Fruit fly (Drosophila melanogaster) whole organism, embryonic: ENCODE measurements around the gene ClpP.

Experiments
- Asciz ChIP-seq: fragments of 200-800 bp; sonication (Bioruptor generic); optimal IDR thresholded peaks from 2 replicates; lab custom pipeline; 2017; ENCODE audit warnings: missing biosample characterization, mild to moderate bottlenecking, missing genetic modification characterization, missing genetic modification reagents
- Bteb2 ChIP-seq: fragments of 200-800 bp; sonication (Bioruptor generic); optimal IDR thresholded peaks from 2 replicates; lab custom pipeline; 2016; ENCODE audit warnings: missing biosample characterization, missing genetic modification characterization
- CG10431 ChIP-seq: fragments of 200-800 bp; sonication (Bioruptor generic); optimal IDR thresholded peaks from 3 replicates; lab custom pipeline; 2018; ENCODE audit warnings: missing biosample characterization, mild to moderate bottlenecking, missing genetic modification characterization
- CG10462 ChIP-seq: fragments of 200-800 bp; sonication (Bioruptor generic); optimal IDR thresholded peaks from 2 replicates; lab custom pipeline; 2016; ENCODE audit warnings: missing biosample characterization, missing genetic modification characterization
- CG11398 ChIP-seq: fragments of 200-800 bp; sonication (Bioruptor generic); optimal IDR thresholded peaks from 2 replicates; lab custom pipeline; 2016; ENCODE audit warnings: missing biosample characterization, missing genetic modification characterization
- CG12236 ChIP-seq: fragments of 200-800 bp; sonication (Bioruptor generic); optimal IDR thresholded peaks from 2 replicates; lab custom pipeline; 2016; ENCODE audit warnings: missing biosample characterization, missing genetic modification characterization
- CG13296 ChIP-seq: fragments of 200-800 bp; sonication (Bioruptor generic); optimal IDR thresholded peaks from 3 replicates; lab custom pipeline; 2018; ENCODE audit warnings: missing biosample characterization, mild to moderate bottlenecking, missing genetic modification characterization
- CG14050 ChIP-seq: fragments of 200-800 bp; sonication (Bioruptor generic); IDR thresholded peaks from 3 replicates; pipeline ENCODE4 v1.3.6; 2022; ENCODE audit warnings: missing biosample characterization, missing genetic modification characterization
- CG15269 ChIP-seq: fragments of 200-800 bp; sonication (Bioruptor generic); optimal IDR thresholded peaks from 2 replicates; lab custom pipeline; 2018; ENCODE audit warnings: missing biosample characterization, mild to moderate bottlenecking, missing genetic modification characterization, moderate library complexity
- CG15479 ChIP-seq: fragments of 200-800 bp; sonication (Bioruptor generic); optimal IDR thresholded peaks from 3 replicates; lab custom pipeline; 2019; ENCODE audit warnings: missing biosample characterization, mild to moderate bottlenecking, missing genetic modification characterization, moderate library complexity
- CG15696 ChIP-seq: fragments of 200-800 bp; sonication (Bioruptor generic); optimal IDR thresholded peaks from 2 replicates; lab custom pipeline; 2019; ENCODE audit warnings: missing biosample characterization, mild to moderate bottlenecking, missing genetic modification characterization, moderate library complexity
- CG1602 ChIP-seq: fragments of 200-800 bp; sonication (Bioruptor generic); optimal IDR thresholded peaks from 3 replicates; lab custom pipeline; 2016; ENCODE audit warnings: missing biosample characterization, missing genetic modification characterization
- CG17359 ChIP-seq: fragments of 200-800 bp; sonication (Bioruptor generic); optimal IDR thresholded peaks from 3 replicates; lab custom pipeline; 2018; ENCODE audit warnings: missing biosample characterization, mild to moderate bottlenecking, missing genetic modification characterization, moderate library complexity
- CG17612 ChIP-seq: fragments of 200-800 bp; sonication (Bioruptor generic); IDR thresholded peaks from 2 replicates; pipeline ENCODE4 v1.3.6; 2022; ENCODE audit warnings: missing biosample characterization, missing genetic modification characterization
- CG17829 ChIP-seq: fragments of 200-800 bp; optimal IDR thresholded peaks from 2 replicates; lab custom pipeline; 2019; ENCODE audit warnings: missing biosample characterization, mild to moderate bottlenecking, missing genetic modification characterization, moderate library complexity
- CG17912 ChIP-seq: fragments of 200-800 bp; sonication (Bioruptor generic); optimal IDR thresholded peaks from 2 replicates; lab custom pipeline; 2018; ENCODE audit warnings: missing biosample characterization, mild to moderate bottlenecking, missing genetic modification characterization
- CG18262 ChIP-seq: fragments of 200-800 bp; optimal IDR thresholded peaks from 3 replicates; lab custom pipeline; 2019; ENCODE audit warnings: missing biosample characterization, mild to moderate bottlenecking, missing genetic modification characterization, moderate library complexity
- CG18619 ChIP-seq: fragments of 200-800 bp; sonication (Bioruptor generic); optimal IDR thresholded peaks from 3 replicates; lab custom pipeline; 2017; ENCODE audit warnings: missing biosample characterization, mild to moderate bottlenecking, missing genetic modification characterization
- CG2712 ChIP-seq: fragments of 200-800 bp; optimal IDR thresholded peaks from 3 replicates; lab custom pipeline; 2019; ENCODE audit warnings: missing biosample characterization, mild to moderate bottlenecking, missing genetic modification characterization, moderate library complexity
- CG30020 ChIP-seq: fragments of 200-800 bp; optimal IDR thresholded peaks from 2 replicates; lab custom pipeline; 2019; ENCODE audit warnings: missing biosample characterization, mild to moderate bottlenecking, missing genetic modification characterization, moderate library complexity
- CG31224 ChIP-seq: fragments of 200-800 bp; sonication (Bioruptor generic); IDR thresholded peaks from 2 replicates; pipeline ENCODE4 v1.3.6; 2022; ENCODE audit warnings: missing biosample characterization, missing genetic modification characterization
- CG33213 ChIP-seq: fragments of 200-800 bp; sonication (Bioruptor generic); optimal IDR thresholded peaks from 3 replicates; lab custom pipeline; 2016; ENCODE audit warnings: missing biosample characterization, missing genetic modification characterization
- CG4854 ChIP-seq: fragments of 200-800 bp; sonication (Bioruptor generic); optimal IDR thresholded peaks from 2 replicates; lab custom pipeline; 2016; ENCODE audit warnings: missing biosample characterization, missing genetic modification characterization, inconsistent platforms
- CG5245 ChIP-seq: fragments of 200-800 bp; sonication (Bioruptor generic); optimal IDR thresholded peaks from 3 replicates; lab custom pipeline; 2016; ENCODE audit warnings: missing biosample characterization, missing genetic modification characterization
- CG6689 ChIP-seq: fragments of 200-800 bp; sonication (Bioruptor generic); IDR thresholded peaks from 2 replicates; pipeline ENCODE4 v1.3.6; 2022; ENCODE audit warnings: missing biosample characterization, missing genetic modification characterization
- CG7745 ChIP-seq: fragments of 200-800 bp; sonication (Bioruptor generic); optimal IDR thresholded peaks from 2 replicates; lab custom pipeline; 2018; ENCODE audit warnings: missing biosample characterization, mild to moderate bottlenecking, missing genetic modification characterization, moderate library complexity
- CG7987 ChIP-seq: fragments of 200-800 bp; sonication (Bioruptor generic); optimal IDR thresholded peaks from 2 replicates; lab custom pipeline; 2018; ENCODE audit warnings: missing biosample characterization, mild to moderate bottlenecking, missing genetic modification characterization, moderate library complexity
- CG8765 ChIP-seq: fragments of 200-800 bp; sonication (Bioruptor generic); IDR thresholded peaks from 2 replicates; pipeline ENCODE4 v1.3.6; 2022; ENCODE audit warnings: missing biosample characterization, missing genetic modification characterization
- CG9609 ChIP-seq: fragments of 200-800 bp; sonication (Bioruptor generic); optimal IDR thresholded peaks from 3 replicates; lab custom pipeline; 2016; ENCODE audit warnings: missing biosample characterization, missing genetic modification characterization
- Camta ChIP-seq: fragments of 200-800 bp; sonication (Bioruptor generic); optimal IDR thresholded peaks from 2 replicates; lab custom pipeline; 2016; ENCODE audit warnings: missing biosample characterization, missing genetic modification characterization
- D ChIP-seq, 2 experiments: fragments of 200-800 bp in 1 of 2; fragments of >200 bp in 1 of 2; sonication (Bioruptor generic) in 1 of 2; optimal IDR thresholded peaks; 2 replicates in 1 of 2; 3 replicates in 1 of 2; lab custom pipeline; 2017; ENCODE audit warnings: mild to moderate bottlenecking in 1 of 2, missing biosample characterization in 1 of 2, missing genetic modification characterization in 1 of 2, missing genetic modification reagents in 1 of 2
- Elba2 ChIP-seq: fragments of 200-800 bp; sonication (Bioruptor generic); optimal IDR thresholded peaks from 3 replicates; lab custom pipeline; 2016; ENCODE audit warnings: missing biosample characterization, missing genetic modification characterization
- HmgD ChIP-seq: fragments of 200-800 bp; sonication (Bioruptor generic); optimal IDR thresholded peaks from 3 replicates; lab custom pipeline; 2016; ENCODE audit warnings: missing biosample characterization, missing genetic modification characterization
- Hsf ChIP-seq: fragments of 200-800 bp; sonication (Bioruptor generic); optimal IDR thresholded peaks from 3 replicates; lab custom pipeline; 2016; ENCODE audit warnings: missing biosample characterization, missing genetic modification characterization
- MTF-1 ChIP-seq: fragments of 200-800 bp; sonication (Bioruptor generic); optimal IDR thresholded peaks from 2 replicates; lab custom pipeline; 2018; ENCODE audit warnings: missing biosample characterization, mild to moderate bottlenecking, missing genetic modification characterization, borderline replicate concordance
- Meics ChIP-seq: fragments of 200-800 bp; sonication (Bioruptor generic); optimal IDR thresholded peaks from 2 replicates; lab custom pipeline; 2017; ENCODE audit warnings: missing biosample characterization, mild to moderate bottlenecking, missing genetic modification characterization
- NfI ChIP-seq: fragments of 200-800 bp; sonication (Bioruptor generic); optimal IDR thresholded peaks from 3 replicates; lab custom pipeline; 2018; ENCODE audit warnings: missing biosample characterization, mild to moderate bottlenecking, missing genetic modification characterization, moderate library complexity
- Rfx ChIP-seq: fragments of 200-800 bp; sonication (Bioruptor generic); IDR thresholded peaks from 2 replicates; pipeline ENCODE4 v1.3.6; 2022; ENCODE audit warnings: missing biosample characterization, missing genetic modification characterization
- Stat92E ChIP-seq, 3 experiments: fragments of >200 bp in 2 of 3; fragments of 200-800 bp in 1 of 3; sonication (Bioruptor generic) in 1 of 3; optimal IDR thresholded peaks; 2 replicates each; lab custom pipeline; 2017 to 2019; ENCODE audit warnings: missing biosample characterization in 3 of 3, missing genetic modification characterization in 3 of 3, mild to moderate bottlenecking in 1 of 3, moderate library complexity in 1 of 3
- al ChIP-seq: fragments of 200-800 bp; sonication (Bioruptor generic); IDR thresholded peaks from 2 replicates; pipeline ENCODE4 v1.3.6; 2022; ENCODE audit warnings: missing biosample characterization, missing genetic modification characterization
- chm ChIP-seq: fragments of 200-800 bp; sonication (Bioruptor generic); IDR thresholded peaks from 2 replicates; pipeline ENCODE4 v1.3.6; 2022; ENCODE audit warnings: missing biosample characterization, missing genetic modification characterization
- ftz-f1 ChIP-seq: fragments of 200-800 bp; sonication (Bioruptor generic); optimal IDR thresholded peaks from 2 replicates; lab custom pipeline; 2016; ENCODE audit warnings: missing biosample characterization, missing genetic modification characterization
- ham ChIP-seq: fragments of 200-800 bp; sonication (Bioruptor generic); IDR thresholded peaks from 2 replicates; pipeline ENCODE4 v1.3.6; 2022; ENCODE audit warnings: missing biosample characterization, missing genetic modification characterization
- hkb ChIP-seq, 2 experiments: fragments of 200-800 bp in 1 of 2; fragments of >200 bp in 1 of 2; sonication (Bioruptor generic) in 1 of 2; IDR thresholded peaks in 1 of 2; optimal IDR thresholded peaks in 1 of 2; 2 replicates each; pipeline versions ENCODE4 v1.3.6 to Lab custom; 2017 to 2022; ENCODE audit warnings: missing biosample characterization in 1 of 2, missing genetic modification characterization in 1 of 2
- kah ChIP-seq: fragments of 200-800 bp; sonication (Bioruptor generic); optimal IDR thresholded peaks from 2 replicates; lab custom pipeline; 2018; ENCODE audit warnings: missing biosample characterization, mild to moderate bottlenecking, missing genetic modification characterization
- maf-S ChIP-seq: fragments of 200-800 bp; sonication (Bioruptor generic); optimal IDR thresholded peaks from 2 replicates; lab custom pipeline; 2016; ENCODE audit warnings: missing biosample characterization, missing genetic modification characterization
- peb ChIP-seq: fragments of 200-800 bp; sonication (Bioruptor generic); IDR thresholded peaks from 2 replicates; pipeline ENCODE4 v1.3.6; 2022; ENCODE audit warnings: missing biosample characterization, missing genetic modification characterization
- scrt ChIP-seq: fragments of 200-800 bp; sonication (Bioruptor generic); optimal IDR thresholded peaks from 2 replicates; lab custom pipeline; 2018; ENCODE audit warnings: missing biosample characterization, mild to moderate bottlenecking, missing genetic modification characterization, moderate library complexity
- seq ChIP-seq: fragments of 200-800 bp; sonication (Bioruptor generic); IDR thresholded peaks from 2 replicates; pipeline ENCODE4 v1.3.6; 2022; ENCODE audit warnings: missing biosample characterization, missing genetic modification characterization
- sug ChIP-seq: fragments of 200-800 bp; optimal IDR thresholded peaks from 2 replicates; lab custom pipeline; 2019; ENCODE audit warnings: missing biosample characterization, mild to moderate bottlenecking, missing genetic modification characterization, moderate library complexity
- tgo ChIP-seq: fragments of 200-800 bp; sonication (Bioruptor generic); IDR thresholded peaks from 3 replicates; pipeline ENCODE4 v1.3.6; 2022; ENCODE audit warnings: missing biosample characterization, missing genetic modification characterization

The ClpP gene

dm6 chr2L:10342471-10342870, 14.1 kb upstream of the ClpP start, which contains the start of gene Sps2 (continued):
- TF ChIP-seq CG17612 (no peak), CG15479 (GFP tag; lab: Kevin White, UChicago) (no peak), CG31224 (no peak), CG17829 (tag; lab: Kevin White, UChicago) (peak; percentile 42), CG15696 (tag; lab: Kevin White, UChicago) (no peak), CG11398 (GFP tag; lab: Kevin White, UChicago) (no peak), Camta (no peak), HmgD (GFP tag; lab: Kevin White, UChicago) (no peak), CG13296 (GFP tag; lab: Kevin White, UChicago) (peak; percentile 18), CG9609 (no peak), Rfx (GFP tag; lab: Robert Waterston, UW) (no peak), CG10462 (GFP tag; lab: Kevin White, UChicago) (no peak), CG30020 (tag; lab: Kevin White, UChicago) (peak; percentile 85), CG2712 (tag; lab: Kevin White, UChicago) (peak; percentile 45), ham (GFP tag; lab: Robert Waterston, UW) (no peak), hkb (optimal IDR thresholded peaks at IDR 0.05; lab: Kevin White, UChicago) (no peak), hkb (GFP tag; IDR thresholded peaks at IDR 0.05; lab: Robert Waterston, UW) (no peak), CG7987 (no peak), CG33213 (GFP tag; lab: Kevin White, UChicago) (no peak), kah (GFP tag; lab: Kevin White, UChicago) (no peak), maf-S (GFP tag; lab: Kevin White, UChicago) (no peak), CG18262 (tag; lab: Kevin White, UChicago) (no peak), CG18619 (no peak), CG8765 (no peak), tgo (GFP tag; lab: Robert Waterston, UW) (no peak), seq (GFP tag; lab: Robert Waterston, UW) (no peak), D (optimal IDR thresholded peaks at IDR 0.05; lab: Kevin White, UChicago) (no peak), D (GFP tag; optimal IDR thresholded peaks at IDR 0.05; lab: Kevin White, UChicago) (no peak), al (GFP tag; lab: Robert Waterston, UW) (no peak), CG6689 (GFP tag; lab: Robert Waterston, UW) (no peak), CG12236 (GFP tag; lab: Kevin White, UChicago) (no peak), Meics (GFP tag; lab: Kevin White, UChicago) (no peak), CG14050 (GFP tag; lab: Robert Waterston, UW) (no peak), Asciz (GFP tag; lab: Kevin White, UChicago) (no peak), CG17359 (tag; lab: Kevin White, UChicago) (no peak), Elba2 (GFP tag; lab: Kevin White, UChicago) (peak; percentile 23), CG10431 (GFP tag; lab: Kevin White, UChicago) (no peak), scrt (GFP tag; lab: Kevin White, UChicago) (no peak), chm (GFP tag; lab: Robert Waterston, UW) (no peak), CG15269 (tag; lab: Kevin White, UChicago) (no peak), Bteb2 (GFP tag; lab: Kevin White, UChicago) (no peak), peb (GFP tag; lab: Robert Waterston, UW) (no peak), NfI (GFP tag; lab: Kevin White, UChicago) (no peak), ftz-f1 (GFP tag; lab: Kevin White, UChicago) (no peak), CG7745 (no peak), CG17912 (GFP tag; lab: Kevin White, UChicago) (no peak), CG4854 (GFP tag; lab: Kevin White, UChicago) (no peak), Hsf (GFP tag; lab: Kevin White, UChicago) (no peak), MTF-1 (GFP tag; lab: Kevin White, UChicago) (no peak), CG1602 (GFP tag; lab: Kevin White, UChicago) (no peak), sug (peak; percentile 35), Stat92E (GFP tag; optimal IDR thresholded peaks at IDR 0.05; lab: Kevin White, UChicago) (peak in 1 of 3 experiments; percentile 39), CG5245 (GFP tag; lab: Kevin White, UChicago) (no peak)
